Fruit fly (Drosophila melanogaster) whole organism, embryonic: ENCODE data around the gene CG2129.
A peak's percentile ranks its signal among the peaks of the same experiment; 100 is the strongest.

Experiments used
- Atf-2 ChIP-seq: fragments of 200-800 bp; sonication (Bioruptor generic); optimal IDR thresholded peaks from 2 replicates; lab custom pipeline; 2016; ENCODE audit warnings: missing biosample characterization, missing genetic modification characterization
- B-H2 ChIP-seq: fragments of 200-800 bp; sonication (Bioruptor generic); optimal IDR thresholded peaks from 2 replicates; lab custom pipeline; 2018; ENCODE audit warnings: missing biosample characterization, mild to moderate bottlenecking, missing genetic modification characterization
- Bteb2 ChIP-seq: fragments of 200-800 bp; sonication (Bioruptor generic); optimal IDR thresholded peaks from 2 replicates; lab custom pipeline; 2016; ENCODE audit warnings: missing biosample characterization, missing genetic modification characterization
- C15 ChIP-seq: fragments of 200-800 bp; sonication (Bioruptor generic); IDR thresholded peaks from 3 replicates; pipeline ENCODE4 v1.3.6; 2022; ENCODE audit warnings: missing biosample characterization, missing genetic modification characterization
- CG10147 ChIP-seq: fragments of 200-800 bp; sonication (Bioruptor generic); optimal IDR thresholded peaks from 2 replicates; lab custom pipeline; 2019; ENCODE audit warnings: missing biosample characterization, mild to moderate bottlenecking, missing genetic modification characterization, moderate library complexity
- CG11398 ChIP-seq: fragments of 200-800 bp; sonication (Bioruptor generic); optimal IDR thresholded peaks from 2 replicates; lab custom pipeline; 2016; ENCODE audit warnings: missing biosample characterization, missing genetic modification characterization
- CG11456 ChIP-seq: fragments of 200-800 bp; sonication (Bioruptor generic); IDR thresholded peaks from 3 replicates; pipeline ENCODE4 v1.3.6; 2022; ENCODE audit warnings: missing biosample characterization, missing genetic modification characterization
- CG18011 ChIP-seq: fragments of 200-800 bp; sonication (Bioruptor generic); optimal IDR thresholded peaks from 2 replicates; lab custom pipeline; 2017; ENCODE audit warnings: missing biosample characterization, missing genetic modification characterization, mild to moderate bottlenecking, moderate library complexity, missing genotype
- CG18262 ChIP-seq: fragments of 200-800 bp; optimal IDR thresholded peaks from 3 replicates; lab custom pipeline; 2019; ENCODE audit warnings: missing biosample characterization, mild to moderate bottlenecking, missing genetic modification characterization, moderate library complexity
- CG2712 ChIP-seq: fragments of 200-800 bp; optimal IDR thresholded peaks from 3 replicates; lab custom pipeline; 2019; ENCODE audit warnings: missing biosample characterization, mild to moderate bottlenecking, missing genetic modification characterization, moderate library complexity
- CG33557 ChIP-seq: fragments of 200-800 bp; sonication (Bioruptor generic); optimal IDR thresholded peaks from 2 replicates; lab custom pipeline; 2019; ENCODE audit warnings: missing biosample characterization, mild to moderate bottlenecking, missing genetic modification characterization, moderate library complexity
- CG3995 ChIP-seq: fragments of 200-800 bp; sonication (Bioruptor generic); optimal IDR thresholded peaks from 3 replicates; lab custom pipeline; 2016; ENCODE audit warnings: missing biosample characterization, missing genetic modification characterization
- CG5953 ChIP-seq: fragments of 200-800 bp; sonication (Bioruptor generic); IDR thresholded peaks from 2 replicates; pipeline ENCODE4 v1.3.6; 2022; ENCODE audit warnings: missing biosample characterization, missing genetic modification characterization
- CG7556 ChIP-seq: fragments of 200-800 bp; sonication (Bioruptor generic); optimal IDR thresholded peaks from 2 replicates; lab custom pipeline; 2017; ENCODE audit warnings: missing biosample characterization, mild to moderate bottlenecking, missing genetic modification characterization
- CG8089 ChIP-seq: fragments of 200-800 bp; sonication (Bioruptor generic); optimal IDR thresholded peaks from 3 replicates; lab custom pipeline; 2016; ENCODE audit warnings: missing biosample characterization, missing genetic modification characterization
- D ChIP-seq, 2 experiments: fragments of 200-800 bp in 1 of 2; fragments of >200 bp in 1 of 2; sonication (Bioruptor generic) in 1 of 2; optimal IDR thresholded peaks; 2 replicates in 1 of 2; 3 replicates in 1 of 2; lab custom pipeline; 2017; ENCODE audit warnings: mild to moderate bottlenecking in 1 of 2, missing biosample characterization in 1 of 2, missing genetic modification characterization in 1 of 2, missing genetic modification reagents in 1 of 2
- Dip2 ChIP-seq: fragments of 200-800 bp; sonication (Bioruptor generic); IDR thresholded peaks from 2 replicates; pipeline ENCODE4 v1.3.6; 2022; ENCODE audit warnings: missing biosample characterization, missing genetic modification characterization
- E2f2 ChIP-seq: fragments of 200-800 bp; sonication (Bioruptor generic); IDR thresholded peaks from 2 replicates; pipeline ENCODE4 v1.3.6; 2022; ENCODE audit warnings: missing biosample characterization, missing genetic modification characterization
- Eip74EF ChIP-seq, 2 experiments: fragments of 200-800 bp in 1 of 2; fragments of >200 bp in 1 of 2; sonication (Bioruptor generic) in 1 of 2; optimal IDR thresholded peaks; 2 replicates each; lab custom pipeline; 2017 to 2019; ENCODE audit warnings: missing biosample characterization in 2 of 2, missing genetic modification characterization in 2 of 2, mild to moderate bottlenecking in 1 of 2, moderate library complexity in 1 of 2
- Ets97D ChIP-seq: fragments of 200-800 bp; sonication (Bioruptor generic); optimal IDR thresholded peaks from 3 replicates; lab custom pipeline; 2016; ENCODE audit warnings: missing biosample characterization, missing genetic modification characterization
- Fer3 ChIP-seq: fragments of 200-800 bp; sonication (Bioruptor generic); optimal IDR thresholded peaks from 2 replicates; lab custom pipeline; 2018; ENCODE audit warnings: missing biosample characterization, mild to moderate bottlenecking, missing genetic modification characterization, moderate library complexity
- H15 ChIP-seq: fragments of 200-800 bp; sonication (Bioruptor generic); IDR thresholded peaks from 3 replicates; pipeline ENCODE4 v1.3.6; 2022; ENCODE audit warnings: missing biosample characterization, missing genetic modification characterization
- HLH4C ChIP-seq: fragments of 200-800 bp; sonication (Bioruptor generic); IDR thresholded peaks from 3 replicates; pipeline ENCODE4 v1.3.6; 2022; ENCODE audit warnings: missing biosample characterization, missing genetic modification characterization; ENCODE audit not compliant: partially characterized antibody
- Lpt ChIP-seq: fragments of >200 bp; optimal IDR thresholded peaks from 2 replicates; lab custom pipeline; 2018; ENCODE audit warnings: missing biosample characterization, missing genetic modification characterization
- Mrtf ChIP-seq: fragments of 200-800 bp; sonication (Bioruptor generic); IDR thresholded peaks from 3 replicates; pipeline ENCODE4 v1.3.6; 2022; ENCODE audit warnings: missing biosample characterization, missing genetic modification characterization
- Stat92E ChIP-seq, 3 experiments: fragments of >200 bp in 2 of 3; fragments of 200-800 bp in 1 of 3; sonication (Bioruptor generic) in 1 of 3; optimal IDR thresholded peaks; 2 replicates each; lab custom pipeline; 2017 to 2019; ENCODE audit warnings: missing biosample characterization in 3 of 3, missing genetic modification characterization in 3 of 3, mild to moderate bottlenecking in 1 of 3, moderate library complexity in 1 of 3
- TFAM ChIP-seq: fragments of 200-800 bp; sonication (Bioruptor generic); optimal IDR thresholded peaks from 2 replicates; lab custom pipeline; 2017; ENCODE audit warnings: missing biosample characterization, missing genetic modification characterization, inconsistent platforms
- Taf1 ChIP-seq: fragments of 200-800 bp; sonication (Bioruptor generic); IDR thresholded peaks from 2 replicates; pipeline ENCODE4 v1.3.6; 2022; ENCODE audit warnings: missing biosample characterization, missing genetic modification characterization
- Usf ChIP-seq: fragments of 200-800 bp; sonication (Bioruptor generic); optimal IDR thresholded peaks from 2 replicates; lab custom pipeline; 2017; ENCODE audit warnings: missing genotype, missing biosample characterization, missing genetic modification characterization
- Vsx1 ChIP-seq: fragments of 200-800 bp; sonication (Bioruptor generic); optimal IDR thresholded peaks from 2 replicates; lab custom pipeline; 2017; ENCODE audit warnings: missing biosample characterization, mild to moderate bottlenecking, missing genetic modification characterization, missing genetic modification reagents
- Xrp1 ChIP-seq: fragments of 200-800 bp; sonication (Bioruptor generic); IDR thresholded peaks from 2 replicates; pipeline ENCODE4 v1.3.6; 2022; ENCODE audit warnings: missing biosample characterization, missing genetic modification characterization
- YL-1 ChIP-seq: fragments of 200-800 bp; sonication (Bioruptor generic); optimal IDR thresholded peaks from 3 replicates; lab custom pipeline; 2017; ENCODE audit warnings: missing biosample characterization, mild to moderate bottlenecking, missing genetic modification characterization
- amos ChIP-seq: fragments of 200-800 bp; sonication (Bioruptor generic); IDR thresholded peaks from 2 replicates; pipeline ENCODE4 v1.3.6; 2022; ENCODE audit warnings: missing biosample characterization, missing genetic modification characterization; ENCODE audit not compliant: partially characterized antibody
- ase ChIP-seq: fragments of 200-800 bp; sonication (Bioruptor generic); IDR thresholded peaks from 3 replicates; pipeline ENCODE4 v1.3.6; 2022; ENCODE audit warnings: missing biosample characterization, missing genetic modification characterization
- az2 ChIP-seq: fragments of 200-800 bp; sonication (Bioruptor generic); optimal IDR thresholded peaks from 3 replicates; lab custom pipeline; 2016; ENCODE audit warnings: missing biosample characterization, missing genetic modification characterization
- chn ChIP-seq: fragments of 200-800 bp; sonication (Bioruptor generic); optimal IDR thresholded peaks from 2 replicates; lab custom pipeline; 2016; ENCODE audit warnings: missing biosample characterization, missing genetic modification characterization
- crc ChIP-seq: fragments of 200-800 bp; sonication (Bioruptor generic); optimal IDR thresholded peaks from 2 replicates; lab custom pipeline; 2016; ENCODE audit warnings: missing biosample characterization, missing genetic modification characterization
- disco-r ChIP-seq: fragments of 200-800 bp; sonication (Bioruptor generic); optimal IDR thresholded peaks from 2 replicates; lab custom pipeline; 2016; ENCODE audit warnings: missing biosample characterization, missing genetic modification characterization
- dpn ChIP-seq, 2 experiments: fragments of 200-800 bp; sonication (Bioruptor generic); optimal IDR thresholded peaks; 3 replicates each; lab custom pipeline; 2016; ENCODE audit warnings: missing biosample characterization in 2 of 2, missing genetic modification characterization in 2 of 2
- fd64A ChIP-seq: fragments of 200-800 bp; sonication (Bioruptor generic); optimal IDR thresholded peaks from 3 replicates; lab custom pipeline; 2018; ENCODE audit warnings: missing biosample characterization, mild to moderate bottlenecking, missing genetic modification characterization
- hth ChIP-seq: fragments of >200 bp; optimal IDR thresholded peaks from 2 replicates; lab custom pipeline; 2017; ENCODE audit warnings: inconsistent platforms
- kah ChIP-seq: fragments of 200-800 bp; sonication (Bioruptor generic); optimal IDR thresholded peaks from 2 replicates; lab custom pipeline; 2018; ENCODE audit warnings: missing biosample characterization, mild to moderate bottlenecking, missing genetic modification characterization
- mam ChIP-seq: fragments of 200-800 bp; sonication (Bioruptor generic); optimal IDR thresholded peaks from 3 replicates; lab custom pipeline; 2016; ENCODE audit warnings: missing biosample characterization, missing genetic modification characterization
- nerfin-1 ChIP-seq: fragments of 200-800 bp; sonication (Bioruptor generic); optimal IDR thresholded peaks from 3 replicates; lab custom pipeline; 2019; ENCODE audit warnings: missing biosample characterization, mild to moderate bottlenecking, missing genetic modification characterization, moderate library complexity
- pzg ChIP-seq: fragments of 200-800 bp; sonication (Bioruptor generic); optimal IDR thresholded peaks from 3 replicates; lab custom pipeline; 2018; ENCODE audit warnings: missing biosample characterization, mild to moderate bottlenecking, missing genetic modification characterization, moderate library complexity
- rib ChIP-seq: fragments of 200-800 bp; sonication (Bioruptor generic); IDR thresholded peaks from 2 replicates; pipeline ENCODE4 v1.3.6; 2022; ENCODE audit warnings: missing biosample characterization, missing genetic modification characterization
- salm ChIP-seq: fragments of 200-800 bp; sonication (Bioruptor generic); optimal IDR thresholded peaks from 2 replicates; lab custom pipeline; 2018; ENCODE audit warnings: missing biosample characterization, mild to moderate bottlenecking, missing genetic modification characterization
- slp2 ChIP-seq: fragments of 200-800 bp; sonication (Bioruptor generic); optimal IDR thresholded peaks from 2 replicates; lab custom pipeline; 2016; ENCODE audit warnings: missing biosample characterization, missing genetic modification characterization
- stc ChIP-seq: fragments of 200-800 bp; sonication (Bioruptor generic); IDR thresholded peaks from 2 replicates; pipeline ENCODE4 v1.3.6; 2022; ENCODE audit warnings: missing biosample characterization, missing genetic modification characterization
- wdn ChIP-seq: fragments of 200-800 bp; sonication (Bioruptor generic); IDR thresholded peaks from 2 replicates; pipeline ENCODE4 v1.3.6; 2022; ENCODE audit warnings: missing biosample characterization, missing genetic modification characterization

The CG2129 gene

DNA sequence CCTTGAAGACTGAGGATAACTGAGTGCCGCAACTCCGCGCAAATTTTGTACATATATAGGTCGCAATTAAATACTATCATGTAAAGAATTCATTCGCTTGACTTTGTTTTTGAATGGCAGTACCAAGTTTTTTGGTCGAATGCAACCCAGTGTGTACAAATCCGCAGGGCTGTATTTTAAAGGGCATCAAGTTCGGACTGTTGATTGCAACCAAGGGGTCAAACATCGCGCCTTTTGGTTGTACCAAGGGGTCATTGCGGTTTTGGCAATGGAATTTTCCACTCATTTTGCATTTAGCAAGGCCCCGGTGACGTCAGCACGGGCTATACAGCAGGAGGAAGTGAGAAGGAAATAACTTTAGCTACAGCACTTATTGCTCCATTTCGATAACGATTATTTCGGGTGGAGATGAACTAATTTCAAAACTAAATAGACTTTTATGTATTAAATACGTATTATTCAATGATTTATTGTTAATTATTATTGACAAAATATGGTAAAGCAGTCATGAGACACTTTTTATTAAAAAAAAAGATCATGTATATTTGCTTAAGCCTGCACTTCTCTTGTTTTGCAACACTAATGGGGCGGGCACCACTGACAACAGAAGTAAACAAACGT lies 13.8 kb upstream of the CG2129 start, which contains the start of gene CG10958 (continued):
- peak; percentile 49 for TF ChIP-seq Fer3
- TF ChIP-seq CG3995 (GFP tag; lab: Kevin White, UChicago): no peak
- TF ChIP-seq Bteb2: peak; percentile 1
- TF ChIP-seq CG7556: peak; percentile 64
- peak; percentile 1 for TF ChIP-seq nerfin-1 (tag; lab: Kevin White, UChicago)
- TF ChIP-seq salm: no peak
- TF ChIP-seq HLH4C (GFP tag; lab: Robert Waterston, UW): no peak
- TF ChIP-seq wdn: 0 out of 2 replicates have a peak, but pooled peaks have one; percentile 27
- peak; percentile 55 for TF ChIP-seq E2f2
- no peak; the same call in 1 of the 2 replicates for TF ChIP-seq rib (GFP tag; lab: Robert Waterston, UW)
- peak; percentile 52; the same call in 1 of the 3 replicates for TF ChIP-seq CG11456 (GFP tag; lab: Robert Waterston, UW)
- no peak for TF ChIP-seq fd64A (GFP tag; lab: Kevin White, UChicago)
- peak; percentile 60 for TF ChIP-seq CG18011 (GFP tag; lab: Kevin White, UChicago)
- TF ChIP-seq Eip74EF (GFP tag; optimal IDR thresholded peaks at IDR 0.05; lab: Kevin White, UChicago): peak in 1 of 2 experiments; percentile 27
- TF ChIP-seq Atf-2 (GFP tag; lab: Kevin White, UChicago): no peak
- peak; percentile 34 for TF ChIP-seq Ets97D (GFP tag; lab: Kevin White, UChicago)
- TF ChIP-seq crc (GFP tag; lab: Kevin White, UChicago): no peak
- TF ChIP-seq YL-1 (GFP tag; lab: Kevin White, UChicago): peak; percentile 58
- no peak for TF ChIP-seq slp2 (GFP tag; lab: Kevin White, UChicago)
- TF ChIP-seq dpn (GFP tag; optimal IDR thresholded peaks at IDR 0.05; lab: Kevin White, UChicago): peak; percentile 26 to 81
- TF ChIP-seq chn (GFP tag; lab: Kevin White, UChicago): peak; percentile 26
- peak; percentile 36 for TF ChIP-seq az2
- peak; percentile 53 for TF ChIP-seq mam (GFP tag; lab: Kevin White, UChicago)
- TF ChIP-seq Dip2 (GFP tag; lab: Robert Waterston, UW): no peak
- TF ChIP-seq amos (GFP tag; lab: Robert Waterston, UW): no peak
- TF ChIP-seq Usf (GFP tag; lab: Kevin White, UChicago): no peak
- peak; percentile 55 for TF ChIP-seq CG18262 (tag; lab: Kevin White, UChicago)
- no peak for TF ChIP-seq hth (lab: Kevin White, UChicago)
- no peak for TF ChIP-seq Stat92E (GFP tag; optimal IDR thresholded peaks at IDR 0.05; lab: Kevin White, UChicago)
- TF ChIP-seq CG2712: peak; percentile 68
- TF ChIP-seq Xrp1: peak; percentile 70
- TF ChIP-seq B-H2 (GFP tag; lab: Kevin White, UChicago): no peak
- TF ChIP-seq D (optimal IDR thresholded peaks at IDR 0.05; lab: Kevin White, UChicago): no peak
- peak; percentile 16 for TF ChIP-seq D (GFP tag; optimal IDR thresholded peaks at IDR 0.05; lab: Kevin White, UChicago)
- TF ChIP-seq CG5953 (GFP tag; lab: Robert Waterston, UW): no peak
- TF ChIP-seq H15: no peak
- peak; percentile 20 for TF ChIP-seq CG33557 (GFP tag; lab: Kevin White, UChicago)
- peak; percentile 11 for TF ChIP-seq CG10147 (GFP tag; lab: Kevin White, UChicago)
- TF ChIP-seq Vsx1: peak; percentile 10
- no peak for TF ChIP-seq kah (GFP tag; lab: Kevin White, UChicago)
- no peak for TF ChIP-seq TFAM
- no peak for TF ChIP-seq Lpt (GFP tag; lab: Kevin White, UChicago)
- TF ChIP-seq C15 (GFP tag; lab: Robert Waterston, UW): no peak
- TF ChIP-seq ase (GFP tag; lab: Robert Waterston, UW): 0 out of 3 replicates have a peak, but pooled peaks have one; percentile 32
- TF ChIP-seq CG8089: no peak
- no peak for TF ChIP-seq stc (GFP tag; lab: Robert Waterston, UW)
- no peak for TF ChIP-seq Taf1 (GFP tag; lab: Robert Waterston, UW)
- peak; percentile 38 for TF ChIP-seq pzg (GFP tag; lab: Kevin White, UChicago)
- no peak for TF ChIP-seq disco-r
- no peak for TF ChIP-seq Mrtf (GFP tag; lab: Robert Waterston, UW)
- TF ChIP-seq CG11398: no peak
